Fruit fly (Drosophila melanogaster) whole organism, prepupa: ENCODE measurements around the gene shams.

Experiments used
- CG11762 ChIP-seq: fragments of 200-800 bp; sonication (Bioruptor generic); optimal IDR thresholded peaks from 3 replicates; lab custom pipeline; 2016; ENCODE audit warnings: missing biosample characterization, missing genetic modification characterization; ENCODE audit not compliant: insufficient read depth
- CG3032 ChIP-seq: fragments of 200-800 bp; optimal IDR thresholded peaks from 2 replicates; lab custom pipeline; 2019; ENCODE audit warnings: missing biosample characterization, mild to moderate bottlenecking, missing genetic modification characterization, moderate library complexity
- CG6854 ChIP-seq: fragments of 200-800 bp; sonication (Bioruptor generic); optimal IDR thresholded peaks from 2 replicates; lab custom pipeline; 2017; ENCODE audit warnings: missing biosample characterization, mild to moderate bottlenecking, missing genetic modification characterization
- CG8632 ChIP-seq: fragments of 200-800 bp; sonication (Bioruptor generic); optimal IDR thresholded peaks from 3 replicates; lab custom pipeline; 2016; ENCODE audit warnings: missing biosample characterization, missing genetic modification characterization
- Eip93F ChIP-seq: fragments of 200-800 bp; sonication (Bioruptor generic); optimal IDR thresholded peaks from 2 replicates; lab custom pipeline; 2016; ENCODE audit warnings: missing biosample characterization, mild to moderate bottlenecking, missing genetic modification characterization
- Ets21C ChIP-seq: fragments of 200-800 bp; sonication (Bioruptor generic); optimal IDR thresholded peaks from 3 replicates; lab custom pipeline; 2016; ENCODE audit warnings: missing biosample characterization, missing genetic modification characterization
- Gug ChIP-seq: fragments of 200-800 bp; sonication (Bioruptor generic); IDR thresholded peaks from 2 replicates; pipeline ENCODE4 v1.3.6; 2022; ENCODE audit warnings: missing biosample characterization, missing genetic modification characterization
- Met ChIP-seq: fragments of 200-800 bp; sonication (Bioruptor generic); optimal IDR thresholded peaks from 3 replicates; lab custom pipeline; 2016; ENCODE audit warnings: missing biosample characterization, missing genetic modification characterization
- OdsH ChIP-seq: fragments of 200-800 bp; sonication (Bioruptor generic); optimal IDR thresholded peaks from 3 replicates; lab custom pipeline; 2016; ENCODE audit warnings: missing biosample characterization, missing genetic modification characterization
- Sox102F ChIP-seq: fragments of 200-800 bp; sonication (Bioruptor generic); optimal IDR thresholded peaks from 2 replicates; lab custom pipeline; 2016; ENCODE audit warnings: missing biosample characterization, mild to moderate bottlenecking, missing genetic modification characterization
- Sox15 ChIP-seq: fragments of 200-800 bp; sonication (Bioruptor generic); optimal IDR thresholded peaks from 3 replicates; lab custom pipeline; 2016; ENCODE audit warnings: missing biosample characterization, missing genetic modification characterization
- cyc ChIP-seq: fragments of 200-800 bp; sonication (Bioruptor generic); optimal IDR thresholded peaks from 3 replicates; lab custom pipeline; 2016; ENCODE audit warnings: missing biosample characterization, missing genetic modification characterization

DNA sequence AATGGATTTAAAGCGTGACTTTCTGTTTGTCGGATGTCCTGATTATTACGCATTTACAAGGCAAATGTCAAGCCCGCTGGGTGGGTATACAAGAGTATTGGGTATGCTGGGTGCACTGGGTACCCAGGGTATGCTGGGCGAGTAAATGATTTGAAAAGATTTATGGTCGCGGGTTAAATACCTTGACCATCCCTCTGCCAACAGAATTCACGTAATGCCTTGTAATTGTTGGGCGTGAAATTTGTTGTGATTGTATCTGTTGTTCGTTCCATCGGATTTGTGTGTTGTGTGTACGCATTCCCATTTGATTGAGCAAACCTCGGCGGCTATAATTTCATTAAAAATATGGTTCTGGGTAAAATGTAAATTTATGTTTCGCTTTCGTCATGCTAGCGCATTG is 4.3 kb upstream of the shams start:
- TF ChIP-seq Sox15 (GFP tag; lab: Kevin White, UChicago) (no peak), CG11762 (GFP tag; lab: Kevin White, UChicago) (no peak), Gug (GFP tag; lab: Robert Waterston, UW) (no peak), CG3032 (tag; lab: Kevin White, UChicago) (no peak), Eip93F (GFP tag; lab: Kevin White, UChicago) (no peak), CG6854 (GFP tag; lab: Kevin White, UChicago) (no peak), Ets21C (GFP tag; lab: Kevin White, UChicago) (no peak), CG8632 (no peak), OdsH (GFP tag; lab: Kevin White, UChicago) (no peak), Met (GFP tag; lab: Kevin White, UChicago) (no peak), Sox102F (GFP tag; lab: Kevin White, UChicago) (no peak), cyc (GFP tag; lab: Kevin White, UChicago) (no peak)
